Fruit fly (Drosophila melanogaster) whole organism: ENCODE measurements around the gene Btk.

Experiments
- CG8478 ChIP-seq: fragments of >200 bp; optimal IDR thresholded peaks from 2 replicates; lab custom pipeline; 2018; ENCODE audit warnings: inconsistent platforms
- Dll ChIP-seq: fragments of >200 bp; optimal IDR thresholded peaks from 2 replicates; lab custom pipeline; 2017
- EcR ChIP-seq, 2 experiments: fragments of >200 bp; optimal IDR thresholded peaks; 2 replicates each; lab custom pipeline; 2017; ENCODE audit warnings: missing biosample characterization in 2 of 2, missing genetic modification characterization in 2 of 2, missing genetic modification reagents in 2 of 2
- pan ChIP-seq: fragments of >200 bp; optimal IDR thresholded peaks from 2 replicates; lab custom pipeline; 2017
- psq ChIP-seq: fragments of >200 bp; optimal IDR thresholded peaks from 2 replicates; lab custom pipeline; 2017
- usp ChIP-seq: fragments of >200 bp; optimal IDR thresholded peaks from 2 replicates; lab custom pipeline; 2017; ENCODE audit warnings: missing biosample characterization, missing genetic modification characterization, mixed read lengths

Gene Btk

dm6 chr2L:8230255-8230654 is 70.6 kb downstream of the Btk start:
- TF ChIP-seq usp (GFP tag; lab: Kevin White, UChicago) = no peak
- TF ChIP-seq psq (lab: Kevin White, UChicago) = no peak
- TF ChIP-seq EcR (GFP tag; optimal IDR thresholded peaks at IDR 0.05; lab: Kevin White, UChicago) = no peak
- no peak for TF ChIP-seq CG8478

DNA sequence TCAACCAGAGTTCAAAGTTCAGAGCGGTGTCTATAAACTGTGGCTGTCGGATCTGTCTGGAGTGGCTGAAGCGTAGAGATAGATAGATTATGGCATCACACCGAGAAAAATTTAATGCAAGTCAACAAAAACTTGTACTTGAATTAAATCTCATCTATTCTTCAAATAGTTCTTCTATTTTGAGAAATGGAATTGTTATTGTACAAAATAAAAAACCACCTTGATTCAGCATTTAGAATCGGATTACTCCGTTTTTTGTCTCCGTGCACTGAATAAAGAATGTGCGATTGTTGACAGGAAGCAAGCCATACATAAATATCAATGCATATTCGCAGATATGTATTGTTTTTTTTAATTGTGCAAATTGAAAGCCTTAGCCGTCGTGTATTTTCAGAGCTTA is 71.3 kb downstream of the Btk start:
- TF ChIP-seq usp (GFP tag; lab: Kevin White, UChicago) = no peak
- TF ChIP-seq pan = peak; percentile 10

DNA sequence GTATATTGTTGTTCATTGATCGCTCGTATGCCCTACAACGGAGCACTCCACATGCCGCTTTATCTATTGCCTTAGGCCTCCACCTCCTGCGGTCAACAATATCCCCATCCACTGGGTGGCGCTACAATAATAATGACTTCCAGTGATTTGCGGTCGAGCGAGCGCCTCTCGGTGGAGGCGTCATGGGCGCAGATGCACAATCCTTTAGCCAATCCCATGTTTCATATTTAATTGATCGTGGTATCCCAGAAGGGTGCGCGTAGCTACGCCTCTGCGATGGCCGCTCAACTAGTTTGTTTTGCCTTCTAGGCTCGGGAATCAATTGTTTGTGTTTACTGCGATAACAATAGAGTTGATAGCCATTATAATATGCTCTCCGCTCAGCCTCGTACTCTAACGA is 71.7 kb downstream of the Btk start:
- TF ChIP-seq pan (no peak), psq (lab: Kevin White, UChicago) (no peak), Dll (lab: Kevin White, UChicago) (no peak), EcR (GFP tag; optimal IDR thresholded peaks at IDR 0.05; lab: Kevin White, UChicago) (no peak), usp (GFP tag; lab: Kevin White, UChicago) (no peak), CG8478 (no peak)

- TF ChIP-seq EcR (GFP tag; optimal IDR thresholded peaks at IDR 0.05; lab: Kevin White, UChicago) (no peak), pan (no peak), psq (lab: Kevin White, UChicago) (no peak), Dll (lab: Kevin White, UChicago) (no peak), CG8478 (no peak)
Observed at dm6 chr2L:8220393-8220934, 80.4 kb downstream of the Btk start, which contains the start of gene Snx6. Gene Snx6, minus strand, starts transcription at chr2L:8220741.

DNA sequence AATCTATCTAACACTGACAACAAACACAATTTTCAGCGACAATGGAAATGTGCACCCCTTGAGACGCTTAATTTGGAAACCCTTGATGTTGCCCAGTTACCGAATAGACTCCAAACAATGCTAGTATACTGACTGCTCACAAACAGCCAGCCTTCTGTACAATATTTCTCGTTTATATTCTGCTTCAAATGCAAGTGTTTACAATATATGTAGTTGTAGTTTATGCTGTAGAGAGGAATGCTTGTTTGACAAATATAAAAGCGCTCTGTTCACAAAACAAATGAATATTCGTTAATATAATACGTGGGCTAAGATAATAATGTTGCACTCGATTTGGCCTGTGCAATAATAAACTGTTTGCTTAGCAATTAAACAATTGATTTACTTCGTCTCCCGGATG is 83.0 kb downstream of the Btk start, which contains the start of gene CG8292:
TSS of gene CG8292 (minus strand) at position 101 of the 400 bp plus-strand sequence.
- TF ChIP-seq pan (no peak), Dll (lab: Kevin White, UChicago) (no peak), EcR (GFP tag; optimal IDR thresholded peaks at IDR 0.05; lab: Kevin White, UChicago) (no peak), psq (lab: Kevin White, UChicago) (no peak), usp (GFP tag; lab: Kevin White, UChicago) (no peak), CG8478 (no peak)

dm6 chr2L:8215259-8215929 is 85.5 kb downstream of the Btk start, which contains the start of gene CG8349:
Gene CG8349, plus strand, starts transcription at chr2L:8215915.
- TF ChIP-seq CG8478 = no peak
- no peak for TF ChIP-seq psq (lab: Kevin White, UChicago)
- no peak for TF ChIP-seq pan
- no peak for TF ChIP-seq EcR (GFP tag; optimal IDR thresholded peaks at IDR 0.05; lab: Kevin White, UChicago)
- no peak for TF ChIP-seq usp (GFP tag; lab: Kevin White, UChicago)
- TF ChIP-seq Dll (lab: Kevin White, UChicago) = no peak

- TF ChIP-seq usp (GFP tag; lab: Kevin White, UChicago) (no peak), Dll (lab: Kevin White, UChicago) (no peak), pan (no peak), EcR (GFP tag; optimal IDR thresholded peaks at IDR 0.05; lab: Kevin White, UChicago) (no peak), psq (lab: Kevin White, UChicago) (no peak), CG8478 (no peak)
Observed at dm6 chr2L:8213987-8214386, 86.9 kb downstream of the Btk start, which contains the start of gene CG8353. Gene CG8353, plus strand, starts transcription at chr2L:8214045.

dm6 chr2L:8212666-8213270 is 88.1 kb downstream of the Btk start, which contains the start of the genes CG8372 and CG8360:
Gene CG8372, minus strand, starts transcription at chr2L:8212902.
Gene CG8360, plus strand, starts transcription at chr2L:8212959.
- TF ChIP-seq EcR (GFP tag; optimal IDR thresholded peaks at IDR 0.05; lab: Kevin White, UChicago) = peak in 1 of 2 experiments; percentile 68
- no peak for TF ChIP-seq psq (lab: Kevin White, UChicago)

DNA sequence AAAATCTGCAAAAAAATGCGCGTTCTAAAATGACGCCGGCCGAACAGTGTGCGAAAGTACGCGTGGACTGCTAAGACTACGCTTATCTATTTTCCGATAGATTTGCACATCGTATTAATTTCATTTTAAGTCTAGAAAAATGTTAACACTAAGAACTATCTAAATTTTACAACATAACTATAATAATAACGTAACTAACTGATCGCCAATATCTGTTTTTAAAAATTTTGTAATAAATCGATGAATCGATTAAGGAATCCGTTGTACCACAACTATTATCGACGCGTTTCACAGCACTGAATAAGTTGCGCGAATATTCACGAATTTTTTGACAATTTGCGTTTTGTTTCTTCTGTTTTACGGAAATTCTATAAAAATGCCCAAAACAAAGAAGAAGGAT is 89.8 kb downstream of the Btk start, which contains the start of gene Ssb-c31a:
TSS of gene Ssb-c31a (plus strand) at position 278 of the 400 bp plus-strand sequence.
- TF ChIP-seq Dll (lab: Kevin White, UChicago) = no peak
- TF ChIP-seq pan = no peak
- no peak for TF ChIP-seq EcR (GFP tag; optimal IDR thresholded peaks at IDR 0.05; lab: Kevin White, UChicago)
- no peak for TF ChIP-seq usp (GFP tag; lab: Kevin White, UChicago)
- no peak for TF ChIP-seq CG8478
- no peak for TF ChIP-seq psq (lab: Kevin White, UChicago)

dm6 chr2L:8210468-8210867 is 90.4 kb downstream of the Btk start:
- no peak for TF ChIP-seq usp (GFP tag; lab: Kevin White, UChicago)
- no peak for TF ChIP-seq EcR (GFP tag; optimal IDR thresholded peaks at IDR 0.05; lab: Kevin White, UChicago)
- no peak for TF ChIP-seq psq (lab: Kevin White, UChicago)
- no peak for TF ChIP-seq Dll (lab: Kevin White, UChicago)
- no peak for TF ChIP-seq pan
- no peak for TF ChIP-seq CG8478

dm6 chr2L:8209362-8209761 is 91.5 kb downstream of the Btk start:
- TF ChIP-seq Dll (lab: Kevin White, UChicago) = no peak
